Worm (Caenorhabditis elegans): ENCODE results near the gene Y73B6BL.29.
"Not testable (repeated sequence)": the region's sequence is repeated elsewhere in the genome, so short reads cannot be mapped to it uniquely, and the experiment has no call there.

The Y73B6BL.29 gene

ce11 chrIV:6333915-6334314, 12.2 kb downstream of the Y73B6BL.29 start, which contains the start of gene blos-2:
blos-2 (plus strand) TSS chrIV:6334215.
- TF ChIP-seq med-1 (GFP tag; optimal IDR thresholded peaks at IDR 0.05; ENCODE audit: insufficient read depth) (no peak), ztf-23 (GFP tag; IDR thresholded peaks at IDR 0.05) (no peak), cog-1 (tag; optimal IDR thresholded peaks at IDR 0.05) (no peak), ref-1 (GFP tag; conservative IDR thresholded peaks at IDR 0.05) (no peak), tab-1 (GFP tag; IDR thresholded peaks at IDR 0.05) (no peak), ztf-29 (GFP tag; IDR thresholded peaks at IDR 0.05) (no peak), flt-1 (GFP tag; IDR thresholded peaks at IDR 0.05) (no peak), T22C8.4 (GFP tag; IDR thresholded peaks at IDR 0.05) (no peak), klf-2 (GFP tag; conservative IDR thresholded peaks at IDR 0.05) (no peak)

ce11 chrIV:6335908-6336307, 14.2 kb downstream of the Y73B6BL.29 start, which contains the start of gene mif-4:
mif-4 (minus strand) TSS chrIV:6335994.
- TF ChIP-seq ztf-29 (GFP tag; IDR thresholded peaks at IDR 0.05) (no peak), cog-1 (tag; optimal IDR thresholded peaks at IDR 0.05) (no peak), T22C8.4 (GFP tag; IDR thresholded peaks at IDR 0.05) (no peak), med-1 (GFP tag; optimal IDR thresholded peaks at IDR 0.05; ENCODE audit: insufficient read depth) (no peak), flt-1 (GFP tag; IDR thresholded peaks at IDR 0.05) (0 out of 2 replicates have a peak, but pooled peaks have one; percentile 40), klf-2 (GFP tag; conservative IDR thresholded peaks at IDR 0.05) (no peak)

- TF ChIP-seq cog-1 (tag; optimal IDR thresholded peaks at IDR 0.05), result peak; percentile 44
- no peak; the same call in 1 of the 2 replicates for TF ChIP-seq ztf-23 (GFP tag; IDR thresholded peaks at IDR 0.05)
- TF ChIP-seq flt-1 (GFP tag; IDR thresholded peaks at IDR 0.05), result 0 out of 2 replicates have a peak, but pooled peaks have one; percentile 50
These were observed 15.0 kb downstream of the Y73B6BL.29 start for ce11 chrIV:6336748-6337147.

ce11 chrIV:6337353-6337752, 15.6 kb downstream of the Y73B6BL.29 start, which contains the start of gene ipla-6:
ipla-6 (plus strand) TSS chrIV:6337653.
- TF ChIP-seq flt-1 (GFP tag; IDR thresholded peaks at IDR 0.05), result no peak
- TF ChIP-seq tab-1 (GFP tag; IDR thresholded peaks at IDR 0.05), result no peak
- no peak for TF ChIP-seq T22C8.4 (GFP tag; IDR thresholded peaks at IDR 0.05)
- no peak for TF ChIP-seq med-1 (GFP tag; optimal IDR thresholded peaks at IDR 0.05; ENCODE audit: insufficient read depth)
- TF ChIP-seq ztf-23 (GFP tag; IDR thresholded peaks at IDR 0.05), result no peak
- TF ChIP-seq cog-1 (tag; optimal IDR thresholded peaks at IDR 0.05), result no peak
- TF ChIP-seq ztf-29 (GFP tag; IDR thresholded peaks at IDR 0.05), result no peak
- no peak for TF ChIP-seq klf-2 (GFP tag; conservative IDR thresholded peaks at IDR 0.05)
- no peak for TF ChIP-seq ref-1 (GFP tag; conservative IDR thresholded peaks at IDR 0.05)

- TF ChIP-seq cog-1 (tag; optimal IDR thresholded peaks at IDR 0.05) (no peak), T22C8.4 (GFP tag; IDR thresholded peaks at IDR 0.05) (no peak), ref-1 (GFP tag; conservative IDR thresholded peaks at IDR 0.05) (no peak), ztf-29 (GFP tag; IDR thresholded peaks at IDR 0.05) (no peak), flt-1 (GFP tag; IDR thresholded peaks at IDR 0.05) (no peak)
These were observed 20.7 kb downstream of the Y73B6BL.29 start, which contains the start of gene Y73B6BL.288 for ce11 chrIV:6342431-6342830. Y73B6BL.288 (minus strand) TSS chrIV:6342531.

- TF ChIP-seq cog-1 (tag; optimal IDR thresholded peaks at IDR 0.05) (no peak), T22C8.4 (GFP tag; IDR thresholded peaks at IDR 0.05) (no peak), ztf-29 (GFP tag; IDR thresholded peaks at IDR 0.05) (no peak), ref-1 (GFP tag; conservative IDR thresholded peaks at IDR 0.05) (no peak), med-1 (GFP tag; optimal IDR thresholded peaks at IDR 0.05; ENCODE audit: insufficient read depth) (no peak), klf-2 (GFP tag; conservative IDR thresholded peaks at IDR 0.05) (no peak), flt-1 (GFP tag; IDR thresholded peaks at IDR 0.05) (no peak), tab-1 (GFP tag; IDR thresholded peaks at IDR 0.05) (no peak), ztf-23 (GFP tag; IDR thresholded peaks at IDR 0.05) (no peak)
These were observed 21.1 kb downstream of the Y73B6BL.29 start, which contains the start of gene Y73B6BL.14 for ce11 chrIV:6342876-6343275. Y73B6BL.14 (minus strand) TSS chrIV:6342976.

- TF ChIP-seq ztf-29 (GFP tag; IDR thresholded peaks at IDR 0.05); cog-1 (tag; optimal IDR thresholded peaks at IDR 0.05); med-1 (GFP tag; optimal IDR thresholded peaks at IDR 0.05; ENCODE audit: insufficient read depth): not testable (repeated sequence)
These were observed 25.5 kb downstream of the Y73B6BL.29 start, which contains the start of gene Y73B6BL.289 for ce11 chrIV:6347213-6347612. Y73B6BL.289 (plus strand) TSS chrIV:6347513.

- no peak for TF ChIP-seq ref-1 (GFP tag; conservative IDR thresholded peaks at IDR 0.05)
- TF ChIP-seq flt-1 (GFP tag; IDR thresholded peaks at IDR 0.05), result no peak
- no peak for TF ChIP-seq tab-1 (GFP tag; IDR thresholded peaks at IDR 0.05)
- TF ChIP-seq T22C8.4 (GFP tag; IDR thresholded peaks at IDR 0.05), result no peak
- TF ChIP-seq ztf-23 (GFP tag; IDR thresholded peaks at IDR 0.05), result no peak
- TF ChIP-seq med-1 (GFP tag; optimal IDR thresholded peaks at IDR 0.05; ENCODE audit: insufficient read depth), result no peak
- TF ChIP-seq klf-2 (GFP tag; conservative IDR thresholded peaks at IDR 0.05), result no peak
- no peak for TF ChIP-seq ztf-29 (GFP tag; IDR thresholded peaks at IDR 0.05)
These were observed 39.9 kb downstream of the Y73B6BL.29 start, which contains the start of gene Y73B6BL.47 for ce11 chrIV:6361668-6362067. Y73B6BL.47 (plus strand) TSS chrIV:6361968.

ce11 chrIV:6363604-6364003, 41.9 kb downstream of the Y73B6BL.29 start:
- TF ChIP-seq ref-1 (GFP tag; conservative IDR thresholded peaks at IDR 0.05), result no peak
- TF ChIP-seq klf-2 (GFP tag; conservative IDR thresholded peaks at IDR 0.05), result no peak
- no peak for TF ChIP-seq med-1 (GFP tag; optimal IDR thresholded peaks at IDR 0.05; ENCODE audit: insufficient read depth)
- TF ChIP-seq flt-1 (GFP tag; IDR thresholded peaks at IDR 0.05), result 0 out of 2 replicates have a peak, but pooled peaks have one; percentile 20
- no peak for TF ChIP-seq cog-1 (tag; optimal IDR thresholded peaks at IDR 0.05)

- TF ChIP-seq T22C8.4 (GFP tag; IDR thresholded peaks at IDR 0.05) (no peak), klf-2 (GFP tag; conservative IDR thresholded peaks at IDR 0.05) (no peak), tab-1 (GFP tag; IDR thresholded peaks at IDR 0.05) (no peak), flt-1 (GFP tag; IDR thresholded peaks at IDR 0.05) (no peak), ztf-29 (GFP tag; IDR thresholded peaks at IDR 0.05) (no peak), ztf-23 (GFP tag; IDR thresholded peaks at IDR 0.05) (no peak), med-1 (GFP tag; optimal IDR thresholded peaks at IDR 0.05; ENCODE audit: insufficient read depth) (no peak), ref-1 (GFP tag; conservative IDR thresholded peaks at IDR 0.05) (no peak), cog-1 (tag; optimal IDR thresholded peaks at IDR 0.05) (no peak)
These were observed 43.3 kb downstream of the Y73B6BL.29 start, which contains the start of gene Y73B6BL.270 for ce11 chrIV:6365045-6365444. Y73B6BL.270 (plus strand) TSS chrIV:6365345.

All from whole organism, midembryonic.